Worm (Caenorhabditis elegans) whole organism, L1 larva: Measurements from ENCODE around the gene sknr-1.

Experiments
- C34B4.2 ChIP-seq: sonication (generic microtip); optimal IDR thresholded peaks from 2 replicates; lab custom pipeline; 2017; ENCODE audit warnings: mild to moderate bottlenecking, missing genetic modification characterization, missing compliant biosample characterization
- F16B12.6 ChIP-seq: fragments of 150-350 bp; optimal IDR thresholded peaks from 2 replicates; lab custom pipeline; 2014; ENCODE audit warnings: missing biosample characterization, missing genetic modification characterization
- alr-1 ChIP-seq: fragments of 200-800 bp; sonication (Bioruptor generic); optimal IDR thresholded peaks from 2 replicates; lab custom pipeline; 2018; ENCODE audit warnings: borderline replicate concordance, mild to moderate bottlenecking, missing genetic modification characterization, missing compliant biosample characterization
- ama-1 ChIP-seq: fragments of 150-350 bp; optimal IDR thresholded peaks from 2 replicates; lab custom pipeline; 2014
- blmp-1 ChIP-seq: fragments of 150-350 bp; optimal IDR thresholded peaks from 2 replicates; lab custom pipeline; 2014; ENCODE audit warnings: missing biosample characterization, missing genetic modification characterization
- ceh-63 ChIP-seq: fragments of 200-800 bp; sonication (Bioruptor generic); optimal IDR thresholded peaks from 2 replicates; lab custom pipeline; 2018; ENCODE audit warnings: mild to moderate bottlenecking, missing genetic modification characterization, missing compliant biosample characterization
- ceh-82 ChIP-seq, 3 experiments: fragments of 150-350 bp in 1 of 3; sonication (generic microtip) in 2 of 3; optimal IDR thresholded peaks; 2 replicates each; lab custom pipeline; 2014 to 2017; ENCODE audit warnings: missing biosample characterization in 3 of 3, missing genetic modification characterization in 3 of 3
- ceh-90 ChIP-seq: sonication (generic microtip); optimal IDR thresholded peaks from 2 replicates; lab custom pipeline; 2016; ENCODE audit warnings: missing genetic modification characterization, missing compliant biosample characterization
- dpl-1 ChIP-seq, 3 experiments: fragments of 150-350 bp in 2 of 3; sonication (generic microtip) in 1 of 3; optimal IDR thresholded peaks; 2 replicates each; lab custom pipeline; 2014 to 2017; ENCODE audit warnings: missing biosample characterization in 3 of 3, missing genetic modification characterization in 3 of 3, missing genetic modification reagents in 3 of 3
- dsc-1 ChIP-seq: sonication (generic microtip); optimal IDR thresholded peaks from 2 replicates; lab custom pipeline; 2016; ENCODE audit warnings: mild to moderate bottlenecking, missing genetic modification characterization, missing compliant biosample characterization
- efl-1 ChIP-seq, 4 experiments: fragments of 150-350 bp; optimal IDR thresholded peaks in 3 of 4; peaks in 1 of 4; 1 replicate in 1 of 4; 2 replicates in 3 of 4; lab custom pipeline; 2014; ENCODE audit warnings: missing biosample characterization in 2 of 4, missing genetic modification characterization in 2 of 4, missing genetic modification reagents in 2 of 4
- egl-13 ChIP-seq: sonication (generic microtip); optimal IDR thresholded peaks from 2 replicates; lab custom pipeline; 2016; ENCODE audit warnings: missing genotype, missing genetic modification reagents, missing genetic modification characterization, missing compliant biosample characterization
- egl-27 ChIP-seq, 2 experiments: fragments of 150-350 bp in 1 of 2; sonication (generic microtip); optimal IDR thresholded peaks; 3 replicates each; lab custom pipeline; 2017 to 2018; ENCODE audit warnings: missing biosample characterization in 2 of 2, missing genetic modification characterization in 2 of 2, missing genetic modification reagents in 2 of 2
- elt-2 ChIP-seq: sonication (generic microtip); optimal IDR thresholded peaks from 2 replicates; lab custom pipeline; 2016; ENCODE audit warnings: missing genetic modification characterization, mild to moderate bottlenecking, inconsistent platforms, missing compliant biosample characterization, missing genetic modification reagents
- ets-5 ChIP-seq: fragments of 200-800 bp; sonication (Bioruptor generic); IDR thresholded peaks from 2 replicates; pipeline ENCODE4 v1.3.6; 2022; ENCODE audit warnings: missing genetic modification characterization, missing compliant biosample characterization
- fkh-10 ChIP-seq: sonication (generic microtip); optimal IDR thresholded peaks from 2 replicates; lab custom pipeline; 2017; ENCODE audit warnings: missing biosample characterization, missing genetic modification reagents, missing genetic modification characterization
- fkh-8 ChIP-seq: sonication (generic microtip); optimal IDR thresholded peaks from 2 replicates; lab custom pipeline; 2016; ENCODE audit warnings: mild to moderate bottlenecking, missing genetic modification characterization, missing compliant biosample characterization
- fos-1 ChIP-seq: fragments of 150-350 bp; optimal IDR thresholded peaks from 2 replicates; lab custom pipeline; 2014; ENCODE audit warnings: missing biosample characterization, missing genetic modification characterization
- hlh-17 ChIP-seq: fragments of 200-800 bp; sonication (Bioruptor generic); optimal IDR thresholded peaks from 2 replicates; lab custom pipeline; 2018; ENCODE audit warnings: missing genetic modification characterization, mild to moderate bottlenecking, missing compliant biosample characterization, moderate library complexity, borderline replicate concordance
- irx-1 ChIP-seq: sonication (generic microtip); optimal IDR thresholded peaks from 2 replicates; lab custom pipeline; 2016; ENCODE audit warnings: missing genetic modification characterization, missing compliant biosample characterization
- isw-1 ChIP-seq: fragments of 200-800 bp; sonication (Bioruptor generic); IDR thresholded peaks from 2 replicates; pipeline ENCODE4 v1.3.6; 2022; ENCODE audit warnings: missing genetic modification characterization, missing compliant biosample characterization
- lin-14 ChIP-seq: fragments of 200-800 bp; sonication (Bioruptor generic); optimal IDR thresholded peaks from 2 replicates; lab custom pipeline; 2018; ENCODE audit warnings: mild to moderate bottlenecking, missing genetic modification characterization, moderate library complexity, missing compliant biosample characterization
- lin-15B ChIP-seq: fragments of 150-350 bp; sonication (generic microtip); optimal IDR thresholded peaks from 3 replicates; lab custom pipeline; 2014; ENCODE audit warnings: missing biosample characterization, missing genetic modification characterization
- lin-35 ChIP-seq, 2 experiments: fragments of 150-350 bp; optimal IDR thresholded peaks; 2 replicates each; lab custom pipeline; 2014; ENCODE audit warnings: missing biosample characterization in 2 of 2, missing genetic modification characterization in 2 of 2, missing genetic modification reagents in 2 of 2
- lin-39 ChIP-seq: fragments of 150-350 bp; optimal IDR thresholded peaks from 2 replicates; lab custom pipeline; 2014; ENCODE audit warnings: missing biosample characterization, missing genetic modification reagents, missing genetic modification characterization
- lir-3 ChIP-seq: sonication (generic microtip); optimal IDR thresholded peaks from 2 replicates; lab custom pipeline; 2016; ENCODE audit warnings: mild to moderate bottlenecking, missing genetic modification characterization, moderate library complexity, missing compliant biosample characterization; ENCODE audit not compliant: poor library complexity
- lsy-2 ChIP-seq, 2 experiments: fragments of 150-350 bp; optimal IDR thresholded peaks; 2 replicates each; lab custom pipeline; 2014; ENCODE audit warnings: missing biosample characterization in 2 of 2, missing genetic modification characterization in 2 of 2
- mep-1 ChIP-seq: fragments of 150-350 bp; optimal IDR thresholded peaks from 2 replicates; lab custom pipeline; 2014; ENCODE audit warnings: missing biosample characterization, missing genetic modification characterization
- nhr-19 ChIP-seq: fragments of 200-800 bp; sonication (Bioruptor generic); conservative IDR thresholded peaks from 2 replicates; pipeline ENCODE4 v1.3.6; 2022; ENCODE audit warnings: missing genetic modification characterization, missing compliant biosample characterization
- nhr-20 ChIP-seq: sonication (generic microtip); optimal IDR thresholded peaks from 2 replicates; lab custom pipeline; 2016; ENCODE audit warnings: mild to moderate bottlenecking, missing genetic modification characterization, missing compliant biosample characterization
- nhr-237 ChIP-seq: fragments of 150-350 bp; optimal IDR thresholded peaks from 2 replicates; lab custom pipeline; 2014; ENCODE audit warnings: missing biosample characterization, missing genetic modification characterization
- nhr-47 ChIP-seq: sonication (generic microtip); optimal IDR thresholded peaks from 2 replicates; lab custom pipeline; 2016; ENCODE audit warnings: mild to moderate bottlenecking, missing genetic modification characterization, moderate library complexity, missing compliant biosample characterization
- nhr-71 ChIP-seq: sonication (generic microtip); optimal IDR thresholded peaks from 2 replicates; lab custom pipeline; 2016; ENCODE audit warnings: mild to moderate bottlenecking, missing genetic modification characterization, moderate library complexity, missing compliant biosample characterization
- nhr-77 ChIP-seq: fragments of 150-350 bp; optimal IDR thresholded peaks from 2 replicates; lab custom pipeline; 2014; ENCODE audit warnings: missing biosample characterization, missing genetic modification characterization
- nhr-84 ChIP-seq: sonication (generic microtip); optimal IDR thresholded peaks from 2 replicates; lab custom pipeline; 2017; ENCODE audit warnings: missing biosample characterization, missing genetic modification characterization
- nhr-85 ChIP-seq: sonication (generic microtip); peaks from one replicate; lab custom pipeline; 2016; ENCODE audit warnings: missing genetic modification characterization, inconsistent platforms, missing compliant biosample characterization
- nhr-90 ChIP-seq: sonication (generic microtip); optimal IDR thresholded peaks from 2 replicates; lab custom pipeline; 2016; ENCODE audit warnings: mild to moderate bottlenecking, missing genetic modification characterization, missing compliant biosample characterization; ENCODE audit not compliant: poor library complexity
- pag-3 ChIP-seq: sonication (generic microtip); optimal IDR thresholded peaks from 2 replicates; lab custom pipeline; 2017; ENCODE audit warnings: missing genetic modification characterization, mild to moderate bottlenecking, missing compliant biosample characterization, antibody characterized with exemption, borderline replicate concordance; ENCODE audit not compliant: insufficient read depth
- pax-3 ChIP-seq: fragments of 200-800 bp; sonication (Bioruptor generic); optimal IDR thresholded peaks from 2 replicates; lab custom pipeline; 2018; ENCODE audit warnings: mild to moderate bottlenecking, missing genetic modification characterization, moderate library complexity, missing compliant biosample characterization
- pqm-1 ChIP-seq: sonication (generic microtip); optimal IDR thresholded peaks from 3 replicates; lab custom pipeline; 2017; ENCODE audit warnings: missing biosample characterization, missing genetic modification characterization
- rnt-1 ChIP-seq: sonication (generic microtip); optimal IDR thresholded peaks from 2 replicates; lab custom pipeline; 2016; ENCODE audit warnings: mild to moderate bottlenecking, missing genetic modification characterization, moderate library complexity, missing compliant biosample characterization
- skn-1 ChIP-seq: fragments of 150-350 bp; optimal IDR thresholded peaks from 2 replicates; lab custom pipeline; 2014; ENCODE audit warnings: missing biosample characterization, missing genetic modification characterization
- snpc-4 ChIP-seq: fragments of 150-350 bp; optimal IDR thresholded peaks from 2 replicates; lab custom pipeline; 2014; ENCODE audit warnings: missing biosample characterization, missing genetic modification characterization
- sptf-1 ChIP-seq: fragments of 150-350 bp; optimal IDR thresholded peaks from 2 replicates; lab custom pipeline; 2014; ENCODE audit warnings: missing biosample characterization, missing genetic modification characterization
- sup-37 ChIP-seq: fragments of 200-800 bp; sonication (Bioruptor generic); optimal IDR thresholded peaks from 2 replicates; lab custom pipeline; 2018; ENCODE audit warnings: mild to moderate bottlenecking, missing genetic modification characterization, missing compliant biosample characterization
- swsn-7 ChIP-seq: sonication (generic microtip); optimal IDR thresholded peaks from 2 replicates; lab custom pipeline; 2016; ENCODE audit warnings: missing genetic modification characterization, missing compliant biosample characterization
- tbx-2 ChIP-seq: sonication (generic microtip); optimal IDR thresholded peaks from 2 replicates; lab custom pipeline; 2016; ENCODE audit warnings: missing genetic modification characterization, missing compliant biosample characterization
- unc-86 ChIP-seq: sonication (generic microtip); optimal IDR thresholded peaks from 2 replicates; lab custom pipeline; 2016; ENCODE audit warnings: missing genetic modification characterization, missing compliant biosample characterization
- unc-98 ChIP-seq: fragments of 200-800 bp; sonication (Bioruptor generic); IDR thresholded peaks from 2 replicates; pipeline ENCODE4 v1.3.6; 2022; ENCODE audit warnings: missing genetic modification characterization, missing compliant biosample characterization
- xbp-1 ChIP-seq: sonication (generic microtip); optimal IDR thresholded peaks from 2 replicates; lab custom pipeline; 2016; ENCODE audit warnings: missing genetic modification characterization, missing compliant biosample characterization
- zip-4 ChIP-seq: fragments of 200-800 bp; sonication (Bioruptor generic); optimal IDR thresholded peaks from 2 replicates; lab custom pipeline; 2018; ENCODE audit warnings: mild to moderate bottlenecking, missing genetic modification characterization, moderate library complexity, missing compliant biosample characterization
- ztf-11 ChIP-seq, 2 experiments: sonication (generic microtip); optimal IDR thresholded peaks; 2 replicates each; lab custom pipeline; 2016 to 2017; ENCODE audit warnings: missing genetic modification characterization in 2 of 2, missing biosample characterization in 1 of 2, missing compliant biosample characterization in 1 of 2

Gene sknr-1

ce11 chrV:2603056-2603455 is 22.2 kb downstream of the sknr-1 start, which contains the start of gene F53E10.6:
Gene F53E10.6, minus strand, starts transcription at chrV:2603063.
- peak; percentile 34 for TF ChIP-seq lin-14 (GFP tag; lab: Kevin White, UChicago)
- TF ChIP-seq rnt-1 (tag; lab: Kevin White, UChicago): peak; percentile 94
- no peak for TF ChIP-seq nhr-77 (tag; lab: Kevin White, UChicago)
- TF ChIP-seq fos-1: no peak
- TF ChIP-seq nhr-90 (tag; lab: Kevin White, UChicago): peak; percentile 52
- no peak for TF ChIP-seq lin-39 (tag; lab: Kevin White, UChicago)
- no peak for TF ChIP-seq sup-37 (GFP tag; lab: Kevin White, UChicago)
- TF ChIP-seq unc-98 (GFP tag; lab: Robert Waterston, UW): peak; percentile 50; the same call in 1 of the 2 replicates
- TF ChIP-seq nhr-47 (tag; lab: Kevin White, UChicago): peak; percentile 63
- TF ChIP-seq ets-5 (GFP tag; lab: Robert Waterston, UW): no peak
- peak; percentile 12 for TF ChIP-seq blmp-1 (tag; lab: Kevin White, UChicago)
- TF ChIP-seq egl-27 (tag; optimal IDR thresholded peaks at IDR 0.05; lab: Kevin White, UChicago): no peak
- TF ChIP-seq lin-15B: no peak
- peak; percentile 77 for TF ChIP-seq nhr-85 (tag; lab: Kevin White, UChicago)
- peak; percentile 44 for TF ChIP-seq tbx-2 (tag; lab: Kevin White, UChicago)
- peak; percentile 75 to 91 for TF ChIP-seq efl-1 (optimal IDR thresholded peaks at IDR 0.05; lab: Kevin White, UChicago)
- peak; percentile 91 to 99 for TF ChIP-seq efl-1 (GFP tag; optimal IDR thresholded peaks at IDR 0.05 in 1 of 2; lab: Kevin White, UChicago)
- TF ChIP-seq pax-3 (tag; lab: Kevin White, UChicago): no peak
- TF ChIP-seq hlh-17 (GFP tag; lab: Kevin White, UChicago): no peak
- TF ChIP-seq nhr-237 (tag; lab: Kevin White, UChicago): no peak
- peak; percentile 35 for TF ChIP-seq snpc-4
- TF ChIP-seq ceh-90 (tag; lab: Kevin White, UChicago): peak; percentile 83
- TF ChIP-seq C34B4.2 (tag; lab: Kevin White, UChicago): no peak
- TF ChIP-seq elt-2: peak; percentile 21
- TF ChIP-seq isw-1 (GFP tag; lab: Robert Waterston, UW): peak; percentile 28; the same call in 1 of the 2 replicates
- TF ChIP-seq lsy-2 (tag; optimal IDR thresholded peaks at IDR 0.05; lab: Kevin White, UChicago): peak; percentile 42 to 56
- no peak for TF ChIP-seq unc-86 (tag; lab: Kevin White, UChicago)
- TF ChIP-seq swsn-7: peak; percentile 15
- TF ChIP-seq F16B12.6: peak; percentile 36
- no peak for TF ChIP-seq nhr-84 (tag; lab: Kevin White, UChicago)
- no peak for TF ChIP-seq fkh-10
- peak; percentile 80 to 91 (median 89) for TF ChIP-seq dpl-1 (GFP tag; optimal IDR thresholded peaks at IDR 0.05; lab: Kevin White, UChicago)
- no peak for TF ChIP-seq egl-13
- TF ChIP-seq ceh-63 (GFP tag; lab: Kevin White, UChicago): no peak
- TF ChIP-seq pag-3 (tag; lab: Kevin White, UChicago): no peak
- TF ChIP-seq nhr-71 (tag; lab: Kevin White, UChicago): peak; percentile 60
- TF ChIP-seq alr-1 (tag; lab: Kevin White, UChicago): no peak
- TF ChIP-seq pqm-1 (tag; lab: Kevin White, UChicago): no peak
- no peak for TF ChIP-seq ama-1 (lab: Kevin White, UChicago)
- TF ChIP-seq ztf-11 (tag; optimal IDR thresholded peaks at IDR 0.05; lab: Kevin White, UChicago): peak in 1 of 2 experiments; percentile 66
- peak; percentile 35 for TF ChIP-seq skn-1 (tag; lab: Kevin White, UChicago)
- peak; percentile 74 for TF ChIP-seq lir-3 (tag; lab: Kevin White, UChicago)
- peak; percentile 62 for TF ChIP-seq irx-1 (tag; lab: Kevin White, UChicago)
- TF ChIP-seq dsc-1 (tag; lab: Kevin White, UChicago): peak; percentile 17
- no peak for TF ChIP-seq sptf-1 (tag; lab: Kevin White, UChicago)
- TF ChIP-seq fkh-8 (tag; lab: Kevin White, UChicago): peak; percentile 8
- TF ChIP-seq zip-4 (GFP tag; lab: Kevin White, UChicago): no peak
- peak; percentile 90 to 93 for TF ChIP-seq lin-35 (GFP tag; optimal IDR thresholded peaks at IDR 0.05; lab: Kevin White, UChicago)
- TF ChIP-seq xbp-1 (tag; lab: Kevin White, UChicago): peak; percentile 21
- TF ChIP-seq nhr-20: peak; percentile 27
- TF ChIP-seq ceh-82 (tag; optimal IDR thresholded peaks at IDR 0.05; lab: Kevin White, UChicago): peak in 1 of 3 experiments; percentile 39
- TF ChIP-seq nhr-19 (GFP tag; lab: Robert Waterston, UW): peak; percentile 20; the same call in 1 of the 2 replicates
- TF ChIP-seq mep-1 (tag; lab: Kevin White, UChicago): peak; percentile 40
